Worm (Caenorhabditis elegans) whole organism, early embryonic: ENCODE data around the gene act-2.
A peak's percentile ranks its signal among the peaks of the same experiment; 100 is the strongest.

Experiments
- B0310.2 ChIP-seq: sonication (generic microtip); optimal IDR thresholded peaks from 2 replicates; lab custom pipeline; 2016; ENCODE audit warnings: mild to moderate bottlenecking, missing genetic modification characterization, missing compliant biosample characterization
- F13C5.2 ChIP-seq: sonication (generic microtip); optimal IDR thresholded peaks from 2 replicates; lab custom pipeline; 2017; ENCODE audit warnings: mild to moderate bottlenecking, missing genetic modification characterization, inconsistent platforms, missing compliant biosample characterization
- ama-1 ChIP-seq: fragments of 150-350 bp; optimal IDR thresholded peaks from 2 replicates; lab custom pipeline; 2014
- ceh-13 ChIP-seq: fragments of 200-800 bp; sonication (Bioruptor generic); optimal IDR thresholded peaks from 2 replicates; lab custom pipeline; 2018; ENCODE audit warnings: mild to moderate bottlenecking, missing genetic modification characterization, missing compliant biosample characterization
- ceh-36 ChIP-seq: sonication (generic microtip); optimal IDR thresholded peaks from 2 replicates; lab custom pipeline; 2016; ENCODE audit warnings: missing genetic modification characterization, inconsistent platforms, missing compliant biosample characterization
- ets-7 ChIP-seq: sonication (generic microtip); optimal IDR thresholded peaks from 2 replicates; lab custom pipeline; 2016; ENCODE audit warnings: missing genotype, missing genetic modification characterization, missing compliant biosample characterization
- flt-1 ChIP-seq: fragments of 200-800 bp; sonication (Bioruptor generic); IDR thresholded peaks from 2 replicates; pipeline ENCODE4 v1.3.6; 2022; ENCODE audit warnings: missing genetic modification characterization, missing compliant biosample characterization
- hmbx-1 ChIP-seq: sonication (generic microtip); optimal IDR thresholded peaks from 2 replicates; lab custom pipeline; 2016; ENCODE audit warnings: mild to moderate bottlenecking, missing genetic modification characterization, missing compliant biosample characterization
- hmg-4 ChIP-seq: fragments of 200-800 bp; sonication (Bioruptor generic); optimal IDR thresholded peaks from 2 replicates; lab custom pipeline; 2018; ENCODE audit warnings: mild to moderate bottlenecking, missing genetic modification characterization, missing compliant biosample characterization
- hnd-1 ChIP-seq: sonication (generic microtip); optimal IDR thresholded peaks from 2 replicates; lab custom pipeline; 2016; ENCODE audit warnings: missing genetic modification characterization, missing compliant biosample characterization
- pes-1 ChIP-seq: fragments of 200-800 bp; sonication (Bioruptor generic); IDR thresholded peaks from 2 replicates; pipeline ENCODE4 v1.3.6; 2022; ENCODE audit warnings: missing genetic modification reagents, missing genetic modification characterization, missing compliant biosample characterization
- scrt-1 ChIP-seq: fragments of 200-800 bp; sonication (Bioruptor generic); IDR thresholded peaks from 2 replicates; pipeline ENCODE4 v1.3.6; 2022; ENCODE audit warnings: missing genetic modification characterization, missing compliant biosample characterization
- sea-1 ChIP-seq: fragments of 200-800 bp; sonication (Bioruptor generic); conservative IDR thresholded peaks from 2 replicates; pipeline ENCODE4 v1.3.6; 2022; ENCODE audit warnings: missing genetic modification characterization, missing compliant biosample characterization
- tbx-11 ChIP-seq: fragments of 200-800 bp; sonication (Bioruptor generic); IDR thresholded peaks from 2 replicates; pipeline ENCODE4 v1.3.6; 2022; ENCODE audit warnings: missing genetic modification characterization, missing compliant biosample characterization
- tbx-37 ChIP-seq: fragments of 200-800 bp; sonication (Bioruptor generic); conservative IDR thresholded peaks from 2 replicates; pipeline ENCODE4 v1.3.6; 2022; ENCODE audit warnings: missing genetic modification reagents, missing genetic modification characterization, missing compliant biosample characterization
- tra-4 ChIP-seq: sonication (generic microtip); optimal IDR thresholded peaks from 2 replicates; lab custom pipeline; 2017; ENCODE audit warnings: missing genetic modification characterization, missing compliant biosample characterization

The act-2 gene

ce11 chrV:11093163-11094091, 15.5 kb upstream of the act-2 start, which contains the start of gene lact-8:
TSS of gene lact-8 (minus strand) at chrV:11093607.
- TF ChIP-seq F13C5.2, result no peak
- TF ChIP-seq hnd-1 (tag; lab: Kevin White, UChicago), result no peak
- no peak for TF ChIP-seq ceh-36 (tag; lab: Kevin White, UChicago)
- TF ChIP-seq ama-1 (lab: Kevin White, UChicago), result no peak
- no peak for TF ChIP-seq B0310.2 (tag; lab: Kevin White, UChicago)
- no peak for TF ChIP-seq sea-1
- no peak for TF ChIP-seq pes-1 (GFP tag; lab: Robert Waterston, UW)

ce11 chrV:11087519-11087998, 9.6 kb upstream of the act-2 start, which contains the start of gene Y42A5A.1:
TSS of gene Y42A5A.1 (plus strand) at chrV:11087948.
- no peak for TF ChIP-seq sea-1
- no peak for TF ChIP-seq ets-7 (tag; lab: Kevin White, UChicago)
- no peak for TF ChIP-seq tbx-11 (GFP tag; lab: Robert Waterston, UW)

ce11 chrV:11087119-11087518, 9.2 kb upstream of the act-2 start:
- no peak for TF ChIP-seq ceh-13
- TF ChIP-seq ets-7 (tag; lab: Kevin White, UChicago), result no peak
- no peak for TF ChIP-seq scrt-1 (GFP tag; lab: Robert Waterston, UW)
- no peak for TF ChIP-seq tbx-37
- TF ChIP-seq F13C5.2, result no peak
- no peak for TF ChIP-seq hmg-4

- TF ChIP-seq tra-4 (tag; lab: Kevin White, UChicago) (no peak), tbx-11 (GFP tag; lab: Robert Waterston, UW) (no peak), hmbx-1 (tag; lab: Kevin White, UChicago) (no peak), F13C5.2 (peak; percentile 35), hmg-4 (peak; percentile 22)
These were observed 5.7 kb upstream of the act-2 start for ce11 chrV:11083691-11084090.

ce11 chrV:11082964-11083363, 5.0 kb upstream of the act-2 start:
- TF ChIP-seq hmbx-1 (tag; lab: Kevin White, UChicago) (no peak), hmg-4 (no peak), hnd-1 (tag; lab: Kevin White, UChicago) (no peak), ets-7 (tag; lab: Kevin White, UChicago) (no peak), B0310.2 (tag; lab: Kevin White, UChicago) (no peak), scrt-1 (GFP tag; lab: Robert Waterston, UW) (no peak), tbx-37 (no peak), flt-1 (GFP tag; lab: Robert Waterston, UW) (no peak), ceh-13 (no peak)

- TF ChIP-seq pes-1 (GFP tag; lab: Robert Waterston, UW), result no peak
- TF ChIP-seq flt-1 (GFP tag; lab: Robert Waterston, UW), result no peak
- no peak for TF ChIP-seq ceh-13
- TF ChIP-seq tra-4 (tag; lab: Kevin White, UChicago), result no peak
- no peak for TF ChIP-seq F13C5.2
These were observed 4.5 kb upstream of the act-2 start for ce11 chrV:11082475-11082874.

ce11 chrV:11080345-11081102, 2.6 kb upstream of the act-2 start, which contains the start of gene act-1:
TSS of gene act-1 (plus strand) at chrV:11081052.
- TF ChIP-seq flt-1 (GFP tag; lab: Robert Waterston, UW) (0 out of 2 replicates have a peak, but pooled peaks have one; percentile 37), pes-1 (GFP tag; lab: Robert Waterston, UW) (peak; percentile 10; the same call in 1 of the 2 replicates), F13C5.2 (peak; percentile 26), hmg-4 (peak; percentile 73), hnd-1 (tag; lab: Kevin White, UChicago) (no peak)

- no peak for TF ChIP-seq tbx-11 (GFP tag; lab: Robert Waterston, UW)
- no peak for TF ChIP-seq hmg-4
- no peak for TF ChIP-seq tra-4 (tag; lab: Kevin White, UChicago)
- no peak for TF ChIP-seq B0310.2 (tag; lab: Kevin White, UChicago)
- TF ChIP-seq hmbx-1 (tag; lab: Kevin White, UChicago), result no peak
- TF ChIP-seq scrt-1 (GFP tag; lab: Robert Waterston, UW), result no peak
These were observed 920 bp upstream of the act-2 start for ce11 chrV:11078874-11079273.

ce11 chrV:11076403-11076802, 1.6 kb downstream of the act-2 start:
- TF ChIP-seq flt-1 (GFP tag; lab: Robert Waterston, UW) (no peak), hnd-1 (tag; lab: Kevin White, UChicago) (no peak), hmbx-1 (tag; lab: Kevin White, UChicago) (no peak), pes-1 (GFP tag; lab: Robert Waterston, UW) (no peak), tra-4 (tag; lab: Kevin White, UChicago) (no peak), B0310.2 (tag; lab: Kevin White, UChicago) (no peak), hmg-4 (no peak), ceh-13 (no peak), tbx-37 (no peak), tbx-11 (GFP tag; lab: Robert Waterston, UW) (no peak)
